Worm (Caenorhabditis elegans) whole organism, mixed stage, embryonic: Measurements from ENCODE around the gene rgs-11.

Experiments used
- M03D4.4 ChIP-seq: sonication (generic microtip); optimal IDR thresholded peaks from 2 replicates; lab custom pipeline; 2017; ENCODE audit warnings: mild to moderate bottlenecking, missing genetic modification characterization, missing compliant biosample characterization
- bed-3 ChIP-seq: fragments of 200-800 bp; sonication (Bioruptor generic); optimal IDR thresholded peaks from 3 replicates; lab custom pipeline; 2018; ENCODE audit warnings: mild to moderate bottlenecking, missing genetic modification characterization, moderate library complexity, missing compliant biosample characterization
- ceh-39 ChIP-seq: fragments of 150-350 bp; optimal IDR thresholded peaks from 2 replicates; lab custom pipeline; 2014; ENCODE audit warnings: missing biosample characterization, missing genetic modification characterization
- ceh-43 ChIP-seq: fragments of 200-800 bp; sonication (Bioruptor generic); optimal IDR thresholded peaks from 2 replicates; lab custom pipeline; 2018; ENCODE audit warnings: mild to moderate bottlenecking, missing genetic modification characterization, moderate library complexity, missing compliant biosample characterization
- ceh-83 ChIP-seq: fragments of 200-800 bp; sonication (Bioruptor generic); optimal IDR thresholded peaks from 2 replicates; lab custom pipeline; 2018; ENCODE audit warnings: mild to moderate bottlenecking, missing genetic modification characterization, missing compliant biosample characterization
- ces-1 ChIP-seq: fragments of 150-350 bp; optimal IDR thresholded peaks from 2 replicates; lab custom pipeline; 2014; ENCODE audit warnings: missing biosample characterization, missing genetic modification reagents, missing genetic modification characterization
- cnd-1 ChIP-seq: fragments of 200-800 bp; sonication (Bioruptor generic); optimal IDR thresholded peaks from 2 replicates; lab custom pipeline; 2018; ENCODE audit warnings: mild to moderate bottlenecking, missing genetic modification characterization, missing compliant biosample characterization
- drap-1 ChIP-seq: fragments of 200-800 bp; sonication (Bioruptor generic); optimal IDR thresholded peaks from 3 replicates; lab custom pipeline; 2018; ENCODE audit warnings: mild to moderate bottlenecking, missing genetic modification characterization, missing compliant biosample characterization
- elt-1 ChIP-seq: sonication (generic microtip); optimal IDR thresholded peaks from 2 replicates; lab custom pipeline; 2017; ENCODE audit warnings: missing genetic modification characterization, mild to moderate bottlenecking, missing compliant biosample characterization, antibody characterized with exemption, moderate library complexity, borderline replicate concordance; ENCODE audit not compliant: insufficient read depth
- elt-3 ChIP-seq: fragments of 150-350 bp; optimal IDR thresholded peaks from 2 replicates; lab custom pipeline; 2014; ENCODE audit warnings: missing biosample characterization, missing genetic modification characterization
- ham-2 ChIP-seq: fragments of 200-800 bp; sonication (Bioruptor generic); optimal IDR thresholded peaks from 2 replicates; lab custom pipeline; 2018; ENCODE audit warnings: mild to moderate bottlenecking, missing genetic modification characterization, missing compliant biosample characterization
- hlh-1 ChIP-seq: fragments of 150-350 bp; optimal IDR thresholded peaks from 2 replicates; lab custom pipeline; 2014; ENCODE audit warnings: missing biosample characterization, missing genetic modification reagents, missing genetic modification characterization
- lin-13 ChIP-seq: fragments of 150-350 bp; optimal IDR thresholded peaks from 2 replicates; lab custom pipeline; 2014; ENCODE audit warnings: missing biosample characterization, missing genetic modification characterization
- lin-32 ChIP-seq: fragments of 200-800 bp; sonication (Bioruptor generic); optimal IDR thresholded peaks from 2 replicates; lab custom pipeline; 2018; ENCODE audit warnings: mild to moderate bottlenecking, missing genetic modification characterization, missing compliant biosample characterization
- lsy-2 ChIP-seq: fragments of 150-350 bp; optimal IDR thresholded peaks from 2 replicates; lab custom pipeline; 2014; ENCODE audit warnings: missing biosample characterization, missing genetic modification characterization
- mab-5 ChIP-seq: fragments of 150-350 bp; optimal IDR thresholded peaks from 2 replicates; lab custom pipeline; 2014; ENCODE audit warnings: missing biosample characterization, missing genetic modification characterization
- mep-1 ChIP-seq: fragments of 150-350 bp; optimal IDR thresholded peaks from 2 replicates; lab custom pipeline; 2017; ENCODE audit warnings: missing biosample characterization, missing genetic modification reagents, missing genetic modification characterization, inconsistent platforms
- mls-2 ChIP-seq: sonication (generic microtip); optimal IDR thresholded peaks from 2 replicates; lab custom pipeline; 2016; ENCODE audit warnings: mild to moderate bottlenecking, missing genetic modification characterization, moderate library complexity, missing compliant biosample characterization
- nhr-12 ChIP-seq: fragments of 150-350 bp; optimal IDR thresholded peaks from 2 replicates; lab custom pipeline; 2014; ENCODE audit warnings: missing biosample characterization, missing genetic modification characterization
- nhr-2 ChIP-seq: fragments of 150-350 bp; optimal IDR thresholded peaks from 2 replicates; lab custom pipeline; 2014; ENCODE audit warnings: missing biosample characterization, missing genetic modification characterization
- nhr-237 ChIP-seq: fragments of 150-350 bp; optimal IDR thresholded peaks from 2 replicates; lab custom pipeline; 2014; ENCODE audit warnings: missing biosample characterization, missing genetic modification characterization
- nhr-28 ChIP-seq: fragments of 150-350 bp; optimal IDR thresholded peaks from 2 replicates; lab custom pipeline; 2014; ENCODE audit warnings: missing biosample characterization, missing genetic modification characterization
- nhr-76 ChIP-seq: sonication (generic microtip); optimal IDR thresholded peaks from 2 replicates; lab custom pipeline; 2017; ENCODE audit warnings: missing biosample characterization, missing genetic modification characterization
- pha-4 ChIP-seq: fragments of 150-350 bp; optimal IDR thresholded peaks from 2 replicates; lab custom pipeline; 2018; ENCODE audit warnings: missing biosample characterization, missing genetic modification reagents, missing genetic modification characterization
- sem-2 ChIP-seq: fragments of 200-800 bp; sonication (Bioruptor generic); optimal IDR thresholded peaks from 2 replicates; lab custom pipeline; 2018; ENCODE audit warnings: mild to moderate bottlenecking, missing genetic modification characterization, missing compliant biosample characterization
- snpc-4 ChIP-seq: fragments of 150-350 bp; optimal IDR thresholded peaks from 2 replicates; lab custom pipeline; 2014; ENCODE audit warnings: missing biosample characterization, missing genetic modification characterization
- sptf-1 ChIP-seq: sonication (generic microtip); optimal IDR thresholded peaks from 2 replicates; lab custom pipeline; 2017; ENCODE audit warnings: mild to moderate bottlenecking, missing genetic modification characterization, moderate library complexity, missing compliant biosample characterization
- tbx-8 ChIP-seq: fragments of 200-800 bp; sonication (Bioruptor generic); optimal IDR thresholded peaks from 2 replicates; lab custom pipeline; 2018; ENCODE audit warnings: mild to moderate bottlenecking, missing genetic modification characterization, moderate library complexity, missing compliant biosample characterization
- unc-120 ChIP-seq: sonication (generic microtip); optimal IDR thresholded peaks from 2 replicates; lab custom pipeline; 2017; ENCODE audit warnings: missing genetic modification characterization, missing compliant biosample characterization; ENCODE audit not compliant: poor library complexity, severe bottlenecking
- unc-62 ChIP-seq: fragments of 150-350 bp; optimal IDR thresholded peaks from 2 replicates; lab custom pipeline; 2014; ENCODE audit warnings: missing biosample characterization, missing genetic modification reagents, missing genetic modification characterization
- zip-8 ChIP-seq: fragments of 150-350 bp; optimal IDR thresholded peaks from 2 replicates; lab custom pipeline; 2014; ENCODE audit warnings: missing biosample characterization, missing genetic modification characterization
- ztf-11 ChIP-seq: fragments of 150-350 bp; optimal IDR thresholded peaks from 2 replicates; lab custom pipeline; 2014; ENCODE audit warnings: missing biosample characterization, missing genetic modification characterization

The rgs-11 gene

ce11 chrX:14979388-14979787 lies 15.0 kb downstream of the rgs-11 start, which contains the start of gene emre-1:
Gene emre-1 (plus strand): TSS chrX:14979688.
- no peak for TF ChIP-seq nhr-12 (tag; lab: Kevin White, UChicago)
- no peak for TF ChIP-seq ceh-43 (GFP tag; lab: Kevin White, UChicago)
- TF ChIP-seq ztf-11 = no peak
- no peak for TF ChIP-seq bed-3 (GFP tag; lab: Kevin White, UChicago)
- no peak for TF ChIP-seq zip-8 (tag; lab: Kevin White, UChicago)
- no peak for TF ChIP-seq mep-1 (tag; lab: Kevin White, UChicago)
- TF ChIP-seq nhr-28 (tag; lab: Kevin White, UChicago) = no peak
- TF ChIP-seq drap-1 = no peak

- TF ChIP-seq elt-1 (tag; lab: Kevin White, UChicago) (no peak), nhr-76 (no peak), cnd-1 (tag; lab: Kevin White, UChicago) (no peak), nhr-237 (no peak), unc-62 (GFP tag; lab: Kevin White, UChicago) (no peak), ham-2 (GFP tag; lab: Kevin White, UChicago) (no peak), sem-2 (GFP tag; lab: Kevin White, UChicago) (no peak), unc-120 (tag; lab: Kevin White, UChicago) (no peak), M03D4.4 (tag; lab: Kevin White, UChicago) (no peak), tbx-8 (no peak), ceh-43 (GFP tag; lab: Kevin White, UChicago) (no peak), lsy-2 (tag; lab: Kevin White, UChicago) (no peak)
Measured at ce11 chrX:14982525-14982924, 18.2 kb downstream of the rgs-11 start, which contains the start of gene plp-2. Gene plp-2 (minus strand): TSS chrX:14982804.

- TF ChIP-seq mab-5 = no peak
- no peak for TF ChIP-seq ceh-43 (GFP tag; lab: Kevin White, UChicago)
- no peak for TF ChIP-seq snpc-4 (tag; lab: Kevin White, UChicago)
- TF ChIP-seq sptf-1 = peak; percentile 64
- no peak for TF ChIP-seq mls-2 (tag; lab: Kevin White, UChicago)
- TF ChIP-seq lin-13 (tag; lab: Kevin White, UChicago) = peak; percentile 74
- peak; percentile 63 for TF ChIP-seq ceh-39 (tag; lab: Kevin White, UChicago)
- TF ChIP-seq mep-1 (tag; lab: Kevin White, UChicago) = peak; percentile 75
- peak; percentile 41 for TF ChIP-seq lsy-2 (tag; lab: Kevin White, UChicago)
- peak; percentile 53 for TF ChIP-seq ces-1 (GFP tag; lab: Kevin White, UChicago)
- TF ChIP-seq nhr-237 = no peak
- TF ChIP-seq nhr-2 (tag; lab: Kevin White, UChicago) = no peak
- TF ChIP-seq ceh-83 (GFP tag; lab: Kevin White, UChicago) = no peak
- peak; percentile 92 for TF ChIP-seq pha-4 (tag; lab: Kevin White, UChicago)
- TF ChIP-seq M03D4.4 (tag; lab: Kevin White, UChicago) = no peak
Measured at ce11 chrX:14983274-14983673, 18.9 kb downstream of the rgs-11 start, which contains the start of gene rbg-1. Gene rbg-1 (plus strand): TSS chrX:14983533.

- TF ChIP-seq nhr-237 (no peak), elt-3 (no peak), snpc-4 (tag; lab: Kevin White, UChicago) (no peak), sptf-1 (no peak), lin-32 (no peak), hlh-1 (no peak), M03D4.4 (tag; lab: Kevin White, UChicago) (no peak), ceh-39 (tag; lab: Kevin White, UChicago) (no peak), lin-13 (tag; lab: Kevin White, UChicago) (no peak), unc-120 (tag; lab: Kevin White, UChicago) (no peak), drap-1 (no peak), ztf-11 (no peak), ces-1 (GFP tag; lab: Kevin White, UChicago) (no peak), unc-62 (GFP tag; lab: Kevin White, UChicago) (no peak), nhr-76 (no peak), mab-5 (no peak), elt-1 (tag; lab: Kevin White, UChicago) (no peak)
Measured at ce11 chrX:14988160-14988559, 23.8 kb downstream of the rgs-11 start.

ce11 chrX:14991280-14991679 lies 26.9 kb downstream of the rgs-11 start, which contains the start of gene iglr-1:
Gene iglr-1 (minus strand): TSS chrX:14991380.
- TF ChIP-seq pha-4 (tag; lab: Kevin White, UChicago) (no peak), sem-2 (GFP tag; lab: Kevin White, UChicago) (no peak)
